Worm (Caenorhabditis elegans): ENCODE data around the gene smap-1.

smap-1 gene

DNA sequence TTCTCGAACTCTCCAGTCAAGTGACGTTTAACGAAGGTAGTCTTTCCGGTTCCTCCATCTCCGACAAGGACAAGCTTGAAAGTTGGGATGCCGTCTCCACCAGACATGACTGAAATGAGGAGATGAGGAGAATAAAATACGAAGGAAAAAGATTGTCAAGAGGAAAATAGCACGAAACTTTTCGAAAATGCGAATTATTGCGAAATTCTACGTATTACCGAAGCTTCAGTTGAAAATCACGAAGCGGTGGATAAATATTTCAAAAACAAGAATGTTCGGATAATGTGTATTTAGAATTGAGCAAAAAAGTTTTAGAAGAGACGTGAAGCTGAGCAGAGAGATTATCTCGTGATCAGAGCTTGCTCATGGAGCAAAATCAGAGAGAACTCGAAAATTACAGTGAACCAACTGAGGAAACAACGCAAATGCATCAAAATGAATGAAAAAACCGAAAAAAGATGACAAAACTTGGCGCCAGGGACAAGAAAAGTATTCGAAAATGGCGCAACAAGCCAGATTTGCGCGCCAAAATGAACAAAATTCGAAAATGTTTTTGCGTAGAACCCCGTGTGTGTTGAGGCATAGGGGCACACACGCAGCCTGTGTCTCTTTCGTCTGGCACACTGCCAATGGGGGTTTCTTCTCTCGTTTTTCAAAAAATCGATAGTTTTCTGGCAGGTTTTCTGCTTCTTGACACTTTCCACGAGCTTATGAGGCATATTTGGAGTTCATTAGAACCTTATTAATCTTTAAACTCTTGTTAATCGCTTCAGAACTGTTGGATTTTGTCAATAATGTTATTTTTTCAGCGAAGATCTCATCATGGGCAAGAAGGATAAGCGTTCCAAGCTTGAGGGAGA lies 8.3 kb upstream of the smap-1 start, which contains the start of the genes ran-1 and dkc-1 (continued):
- TF ChIP-seq ztf-4 (tag; optimal IDR thresholded peaks at IDR 0.05) (no peak), pqm-1 (tag; optimal IDR thresholded peaks at IDR 0.05) (peak; percentile 15), elt-3 (tag; optimal IDR thresholded peaks at IDR 0.05) (no peak), ceh-16 (tag; optimal IDR thresholded peaks at IDR 0.05) (no peak), nfya-1 (tag; optimal IDR thresholded peaks at IDR 0.05; ENCODE audit: insufficient read depth) (peak; percentile 93), nhr-67 (tag; optimal IDR thresholded peaks at IDR 0.05) (no peak), elt-1 (tag; optimal IDR thresholded peaks at IDR 0.05) (no peak), ceh-28 (tag; optimal IDR thresholded peaks at IDR 0.05) (peak; percentile 74), mdl-1 (tag; optimal IDR thresholded peaks at IDR 0.05) (no peak), nhr-43 (tag; optimal IDR thresholded peaks at IDR 0.05; ENCODE audit: poor library complexity, severe bottlenecking) (no peak), ZK546.5 (tag; optimal IDR thresholded peaks at IDR 0.05) (no peak)

DNA sequence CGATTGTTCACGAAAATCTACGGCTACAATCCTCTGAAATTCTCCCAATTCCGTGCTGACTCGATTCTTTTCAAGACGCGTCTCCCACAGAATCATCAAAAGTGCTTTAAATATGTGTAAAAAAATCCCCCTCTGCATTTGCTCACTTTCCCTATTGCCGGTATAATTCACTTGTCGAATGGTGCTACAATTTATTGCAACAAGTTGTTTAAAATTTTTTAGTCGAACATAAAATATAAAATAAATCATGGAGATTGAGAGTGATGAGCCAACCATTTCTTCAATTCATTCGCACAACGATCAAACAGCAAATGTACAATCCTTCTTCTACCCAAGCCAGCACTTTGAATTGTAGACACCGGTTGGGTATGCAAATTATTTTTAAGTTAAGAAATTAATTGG lies 6.8 kb upstream of the smap-1 start:
- TF ChIP-seq ama-1 (optimal IDR thresholded peaks at IDR 0.05): no peak
- no peak for TF ChIP-seq daf-12 (tag; optimal IDR thresholded peaks at IDR 0.05)
- peak; percentile 20 for TF ChIP-seq nhr-43 (tag; optimal IDR thresholded peaks at IDR 0.05; ENCODE audit: poor library complexity, severe bottlenecking)
- TF ChIP-seq mml-1 (tag; optimal IDR thresholded peaks at IDR 0.05): no peak
- no peak for TF ChIP-seq pqm-1 (tag; optimal IDR thresholded peaks at IDR 0.05)
- no peak for TF ChIP-seq fkh-2 (tag; optimal IDR thresholded peaks at IDR 0.05)
- peak; percentile 14 for TF ChIP-seq ceh-82 (tag; optimal IDR thresholded peaks at IDR 0.05)
- no peak for TF ChIP-seq nhr-67 (tag; optimal IDR thresholded peaks at IDR 0.05)
- TF ChIP-seq skn-1 (tag; optimal IDR thresholded peaks at IDR 0.05): no peak
- TF ChIP-seq elt-2 (tag; optimal IDR thresholded peaks at IDR 0.05): peak; percentile 8

DNA sequence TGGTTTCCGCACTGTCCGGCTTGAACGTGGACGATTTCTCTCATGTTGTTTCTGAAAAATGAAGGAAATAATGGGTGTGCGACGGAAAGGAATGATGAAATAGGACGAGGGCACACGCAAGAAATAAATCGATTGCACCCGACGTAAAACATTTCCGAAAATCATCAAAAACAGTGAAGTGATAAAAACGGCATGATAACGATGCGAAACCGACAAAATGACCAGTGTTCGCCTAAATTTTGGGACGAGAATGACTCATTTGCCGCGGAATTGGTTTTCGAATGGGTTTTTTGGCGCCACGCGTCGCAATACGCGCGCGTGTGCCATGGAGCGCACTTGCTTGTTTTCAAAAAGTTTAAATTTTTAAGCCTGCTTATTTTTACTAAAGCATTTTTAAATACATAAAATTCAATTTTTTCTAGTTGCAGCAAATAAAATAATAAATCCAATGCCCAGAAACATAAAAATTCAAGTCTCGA lies 2.8 kb upstream of the smap-1 start, which contains the start of the genes tbb-1 and rib-2:
TSS of gene tbb-1 (minus strand) at position 51 of the 479 bp plus-strand sequence.
TSS of gene rib-2 (plus strand) at position 429 of the 479 bp plus-strand sequence.
- TF ChIP-seq nhr-11 (tag; optimal IDR thresholded peaks at IDR 0.05) (no peak), jun-1 (tag; optimal IDR thresholded peaks at IDR 0.05) (peak; percentile 95), mml-1 (tag; optimal IDR thresholded peaks at IDR 0.05) (no peak), nhr-12 (tag; optimal IDR thresholded peaks at IDR 0.05) (no peak), egl-27 (tag; optimal IDR thresholded peaks at IDR 0.05) (peak; percentile 38), aly-2 (tag; optimal IDR thresholded peaks at IDR 0.05) (no peak), ama-1 (optimal IDR thresholded peaks at IDR 0.05) (peak; percentile 38), fkh-10 (GFP tag; optimal IDR thresholded peaks at IDR 0.05) (no peak), R02D3.7 (tag; optimal IDR thresholded peaks at IDR 0.05) (peak; percentile 20), nhr-67 (tag; optimal IDR thresholded peaks at IDR 0.05) (no peak), zag-1 (tag; optimal IDR thresholded peaks at IDR 0.05) (no peak), mdl-1 (tag; optimal IDR thresholded peaks at IDR 0.05) (no peak), nhr-76 (tag; optimal IDR thresholded peaks at IDR 0.05) (no peak), ceh-16 (tag; optimal IDR thresholded peaks at IDR 0.05) (no peak), daf-12 (tag; optimal IDR thresholded peaks at IDR 0.05) (no peak), hmg-11 (tag; optimal IDR thresholded peaks at IDR 0.05) (peak; percentile 77), lsy-12 (tag; optimal IDR thresholded peaks at IDR 0.05) (peak; percentile 23), ZK546.5 (tag; optimal IDR thresholded peaks at IDR 0.05) (no peak), eor-1 (tag; optimal IDR thresholded peaks at IDR 0.05) (no peak), unc-62 (GFP tag; optimal IDR thresholded peaks at IDR 0.05) (no peak), fos-1 (tag; optimal IDR thresholded peaks at IDR 0.05) (peak; percentile 98), unc-39 (tag; optimal IDR thresholded peaks at IDR 0.05) (no peak), nhr-237 (tag; optimal IDR thresholded peaks at IDR 0.05) (no peak), nhr-43 (tag; optimal IDR thresholded peaks at IDR 0.05; ENCODE audit: poor library complexity, severe bottlenecking) (no peak), pqm-1 (tag; optimal IDR thresholded peaks at IDR 0.05) (peak; percentile 88), nhr-23 (tag; optimal IDR thresholded peaks at IDR 0.05) (peak; percentile 83), fkh-2 (tag; optimal IDR thresholded peaks at IDR 0.05) (no peak), elt-1 (tag; optimal IDR thresholded peaks at IDR 0.05) (no peak), nhr-77 (tag; optimal IDR thresholded peaks at IDR 0.05) (no peak), ceh-9 (tag; optimal IDR thresholded peaks at IDR 0.05) (no peak), snpc-4 (tag; optimal IDR thresholded peaks at IDR 0.05) (peak; percentile 84), pha-4 (tag; optimal IDR thresholded peaks at IDR 0.05) (peak; percentile 86), elt-3 (tag; optimal IDR thresholded peaks at IDR 0.05) (no peak), egl-5 (tag; optimal IDR thresholded peaks at IDR 0.05) (peak; percentile 100), ztf-4 (tag; optimal IDR thresholded peaks at IDR 0.05) (no peak), nhr-25 (tag; optimal IDR thresholded peaks at IDR 0.05) (peak; percentile 78), lin-15B (tag; optimal IDR thresholded peaks at IDR 0.05) (peak; percentile 93), nfya-1 (tag; optimal IDR thresholded peaks at IDR 0.05; ENCODE audit: insufficient read depth) (peak; percentile 85), sea-2 (GFP tag; optimal IDR thresholded peaks at IDR 0.05) (no peak), skn-1 (tag; optimal IDR thresholded peaks at IDR 0.05) (peak; percentile 43), tbx-2 (tag; optimal IDR thresholded peaks at IDR 0.05) (no peak), elt-2 (tag; optimal IDR thresholded peaks at IDR 0.05) (peak; percentile 97), ztf-11 (tag; optimal IDR thresholded peaks at IDR 0.05) (no peak)

All from whole organism, L3 larva.